Fruit fly (Drosophila melanogaster) whole organism, embryonic: ENCODE measurements around the gene CG4230.

Experiments used
- BEAF-32 ChIP-seq: fragments of 200-800 bp; sonication (Bioruptor generic); optimal IDR thresholded peaks from 3 replicates; lab custom pipeline; 2017; ENCODE audit warnings: missing biosample characterization, missing genetic modification characterization, mild to moderate bottlenecking, moderate library complexity, missing genetic modification reagents
- CG10959 ChIP-seq: fragments of 200-800 bp; sonication (Bioruptor generic); IDR thresholded peaks from 2 replicates; pipeline ENCODE4 v1.3.6; 2022; ENCODE audit warnings: missing biosample characterization, missing genetic modification characterization
- CG12299 ChIP-seq: fragments of 200-800 bp; sonication (Bioruptor generic); optimal IDR thresholded peaks from 2 replicates; lab custom pipeline; 2018; ENCODE audit warnings: missing biosample characterization, mild to moderate bottlenecking, missing genetic modification characterization
- CG12769 ChIP-seq: fragments of 200-800 bp; sonication (Bioruptor generic); optimal IDR thresholded peaks from 2 replicates; lab custom pipeline; 2019; ENCODE audit warnings: missing biosample characterization, mild to moderate bottlenecking, missing genetic modification characterization, moderate library complexity
- CG14667 ChIP-seq: fragments of 200-800 bp; sonication (Bioruptor generic); IDR thresholded peaks from 2 replicates; pipeline ENCODE4 v1.3.6; 2022; ENCODE audit warnings: missing biosample characterization, missing genetic modification characterization
- CG14710 ChIP-seq: fragments of 200-800 bp; sonication (Bioruptor generic); optimal IDR thresholded peaks from 3 replicates; lab custom pipeline; 2019; ENCODE audit warnings: missing biosample characterization, mild to moderate bottlenecking, missing genetic modification characterization, moderate library complexity
- CG14965 ChIP-seq: fragments of 200-800 bp; sonication (Bioruptor generic); optimal IDR thresholded peaks from 2 replicates; lab custom pipeline; 2016; ENCODE audit warnings: missing biosample characterization, missing genetic modification characterization, borderline replicate concordance
- CG15073 ChIP-seq: fragments of 200-800 bp; sonication (Bioruptor generic); optimal IDR thresholded peaks from 2 replicates; lab custom pipeline; 2016; ENCODE audit warnings: missing biosample characterization, missing genetic modification characterization
- CG17359 ChIP-seq: fragments of 200-800 bp; sonication (Bioruptor generic); optimal IDR thresholded peaks from 3 replicates; lab custom pipeline; 2018; ENCODE audit warnings: missing biosample characterization, mild to moderate bottlenecking, missing genetic modification characterization, moderate library complexity
- CG17361 ChIP-seq: fragments of 200-800 bp; sonication (Bioruptor generic); IDR thresholded peaks from 3 replicates; pipeline ENCODE4 v1.3.6; 2022; ENCODE audit warnings: missing biosample characterization, missing genetic modification characterization
- CG2116 ChIP-seq: fragments of 200-800 bp; sonication (Bioruptor generic); optimal IDR thresholded peaks from 3 replicates; lab custom pipeline; 2018; ENCODE audit warnings: missing biosample characterization, mild to moderate bottlenecking, missing genetic modification characterization
- CG2712 ChIP-seq: fragments of 200-800 bp; optimal IDR thresholded peaks from 3 replicates; lab custom pipeline; 2019; ENCODE audit warnings: missing biosample characterization, mild to moderate bottlenecking, missing genetic modification characterization, moderate library complexity
- CG33213 ChIP-seq: fragments of 200-800 bp; sonication (Bioruptor generic); optimal IDR thresholded peaks from 3 replicates; lab custom pipeline; 2016; ENCODE audit warnings: missing biosample characterization, missing genetic modification characterization
- CG33557 ChIP-seq: fragments of 200-800 bp; sonication (Bioruptor generic); optimal IDR thresholded peaks from 2 replicates; lab custom pipeline; 2019; ENCODE audit warnings: missing biosample characterization, mild to moderate bottlenecking, missing genetic modification characterization, moderate library complexity
- CG34224 ChIP-seq: fragments of 200-800 bp; sonication (Bioruptor generic); IDR thresholded peaks from 3 replicates; pipeline ENCODE4 v1.3.6; 2022; ENCODE audit warnings: missing biosample characterization, missing genetic modification characterization; ENCODE audit not compliant: partially characterized antibody
- CG42726 ChIP-seq: fragments of 200-800 bp; sonication (Bioruptor generic); IDR thresholded peaks from 2 replicates; pipeline ENCODE4 v1.3.6; 2022; ENCODE audit warnings: missing biosample characterization, missing genetic modification characterization; ENCODE audit not compliant: partially characterized antibody
- CG4328 ChIP-seq: fragments of 200-800 bp; sonication (Bioruptor generic); optimal IDR thresholded peaks from 3 replicates; lab custom pipeline; 2017; ENCODE audit warnings: missing biosample characterization, missing genetic modification reagents, missing genetic modification characterization
- CG4617 ChIP-seq: fragments of 200-800 bp; sonication (Bioruptor generic); optimal IDR thresholded peaks from 3 replicates; lab custom pipeline; 2016; ENCODE audit warnings: missing biosample characterization, missing genetic modification characterization, borderline replicate concordance
- CG7271 ChIP-seq: fragments of 200-800 bp; sonication (Bioruptor generic); optimal IDR thresholded peaks from 2 replicates; lab custom pipeline; 2018; ENCODE audit warnings: missing biosample characterization, mild to moderate bottlenecking, missing genetic modification characterization, moderate library complexity
- CG8924 ChIP-seq: fragments of 200-800 bp; optimal IDR thresholded peaks from 3 replicates; lab custom pipeline; 2019; ENCODE audit warnings: missing biosample characterization, mild to moderate bottlenecking, missing genetic modification characterization, moderate library complexity
- CG9797 ChIP-seq: fragments of 200-800 bp; sonication (Bioruptor generic); optimal IDR thresholded peaks from 3 replicates; lab custom pipeline; 2018; ENCODE audit warnings: missing biosample characterization, mild to moderate bottlenecking, missing genetic modification characterization
- CTCF ChIP-seq: fragments of 200-800 bp; sonication (Bioruptor generic); optimal IDR thresholded peaks from 2 replicates; lab custom pipeline; 2017; ENCODE audit warnings: missing biosample characterization, mild to moderate bottlenecking, missing genetic modification characterization, moderate library complexity
- Camta ChIP-seq: fragments of 200-800 bp; sonication (Bioruptor generic); optimal IDR thresholded peaks from 2 replicates; lab custom pipeline; 2016; ENCODE audit warnings: missing biosample characterization, missing genetic modification characterization
- Fer3 ChIP-seq: fragments of 200-800 bp; sonication (Bioruptor generic); optimal IDR thresholded peaks from 2 replicates; lab custom pipeline; 2018; ENCODE audit warnings: missing biosample characterization, mild to moderate bottlenecking, missing genetic modification characterization, moderate library complexity
- Lhr ChIP-seq: fragments of 200-800 bp; sonication (Bioruptor generic); optimal IDR thresholded peaks from 3 replicates; lab custom pipeline; 2017; ENCODE audit warnings: mild to moderate bottlenecking, missing biosample characterization, missing genetic modification reagents, missing genetic modification characterization
- Nf-YC ChIP-seq: fragments of 200-800 bp; optimal IDR thresholded peaks from 3 replicates; lab custom pipeline; 2019; ENCODE audit warnings: missing biosample characterization, mild to moderate bottlenecking, missing genetic modification characterization, moderate library complexity
- Opbp ChIP-seq: fragments of 200-800 bp; sonication (Bioruptor generic); IDR thresholded peaks from 3 replicates; pipeline ENCODE4 v1.3.6; 2022; ENCODE audit warnings: missing biosample characterization, missing genetic modification characterization; ENCODE audit not compliant: partially characterized antibody
- Usf ChIP-seq: fragments of 200-800 bp; sonication (Bioruptor generic); optimal IDR thresholded peaks from 2 replicates; lab custom pipeline; 2017; ENCODE audit warnings: missing genotype, missing biosample characterization, missing genetic modification characterization
- Vsx1 ChIP-seq: fragments of 200-800 bp; sonication (Bioruptor generic); optimal IDR thresholded peaks from 2 replicates; lab custom pipeline; 2017; ENCODE audit warnings: missing biosample characterization, mild to moderate bottlenecking, missing genetic modification characterization, missing genetic modification reagents
- ara ChIP-seq: fragments of 200-800 bp; sonication (Bioruptor generic); IDR thresholded peaks from 2 replicates; pipeline ENCODE4 v1.3.6; 2022; ENCODE audit warnings: missing biosample characterization, missing genetic modification characterization
- cad ChIP-seq: fragments of >200 bp; optimal IDR thresholded peaks from 2 replicates; lab custom pipeline; 2017; ENCODE audit warnings: missing biosample characterization, missing genetic modification characterization
- ci ChIP-seq: fragments of 200-800 bp; sonication (Bioruptor generic); IDR thresholded peaks from 3 replicates; pipeline ENCODE4 v1.3.6; 2022; ENCODE audit warnings: missing biosample characterization, missing genetic modification characterization
- fd64A ChIP-seq: fragments of 200-800 bp; sonication (Bioruptor generic); optimal IDR thresholded peaks from 3 replicates; lab custom pipeline; 2018; ENCODE audit warnings: missing biosample characterization, mild to moderate bottlenecking, missing genetic modification characterization
- grau ChIP-seq: fragments of 200-800 bp; optimal IDR thresholded peaks from 3 replicates; lab custom pipeline; 2019; ENCODE audit warnings: missing biosample characterization, mild to moderate bottlenecking, missing genetic modification characterization, moderate library complexity
- hb ChIP-seq: fragments of 200-800 bp; sonication (Bioruptor generic); IDR thresholded peaks from 3 replicates; pipeline ENCODE4 v1.3.6; 2022; ENCODE audit warnings: missing biosample characterization, missing genetic modification characterization; ENCODE audit not compliant: partially characterized antibody
- jigr1 ChIP-seq: fragments of 200-800 bp; sonication (Bioruptor generic); IDR thresholded peaks from 3 replicates; pipeline ENCODE4 v1.3.6; 2022; ENCODE audit warnings: missing biosample characterization, missing genetic modification characterization
- maf-S ChIP-seq: fragments of 200-800 bp; sonication (Bioruptor generic); optimal IDR thresholded peaks from 2 replicates; lab custom pipeline; 2016; ENCODE audit warnings: missing biosample characterization, missing genetic modification characterization
- mld ChIP-seq: fragments of 200-800 bp; sonication (Bioruptor generic); IDR thresholded peaks from 3 replicates; pipeline ENCODE4 v1.3.6; 2022; ENCODE audit warnings: missing biosample characterization, missing genetic modification characterization; ENCODE audit not compliant: partially characterized antibody
- oc ChIP-seq: fragments of 200-800 bp; sonication (Bioruptor generic); optimal IDR thresholded peaks from 2 replicates; lab custom pipeline; 2018; ENCODE audit warnings: missing biosample characterization, mild to moderate bottlenecking, missing genetic modification characterization, moderate library complexity
- peb ChIP-seq: fragments of 200-800 bp; sonication (Bioruptor generic); IDR thresholded peaks from 2 replicates; pipeline ENCODE4 v1.3.6; 2022; ENCODE audit warnings: missing biosample characterization, missing genetic modification characterization
- ranshi ChIP-seq: fragments of 200-800 bp; sonication (Bioruptor generic); IDR thresholded peaks from 2 replicates; pipeline ENCODE4 v1.3.6; 2022; ENCODE audit warnings: missing biosample characterization, missing genetic modification characterization
- rib ChIP-seq: fragments of 200-800 bp; sonication (Bioruptor generic); IDR thresholded peaks from 2 replicates; pipeline ENCODE4 v1.3.6; 2022; ENCODE audit warnings: missing biosample characterization, missing genetic modification characterization
- sens-2 ChIP-seq: fragments of 200-800 bp; sonication (Bioruptor generic); IDR thresholded peaks from 2 replicates; pipeline ENCODE4 v1.3.6; 2022; ENCODE audit warnings: missing biosample characterization, missing genetic modification characterization
- sisA ChIP-seq: fragments of 200-800 bp; sonication (Bioruptor generic); IDR thresholded peaks from 2 replicates; pipeline ENCODE4 v1.3.6; 2022; ENCODE audit warnings: missing biosample characterization, missing genetic modification characterization
- so ChIP-seq: fragments of 200-800 bp; sonication (Bioruptor generic); IDR thresholded peaks from 3 replicates; pipeline ENCODE4 v1.3.6; 2022; ENCODE audit warnings: missing biosample characterization, missing genetic modification characterization
- tgo ChIP-seq: fragments of 200-800 bp; sonication (Bioruptor generic); IDR thresholded peaks from 3 replicates; pipeline ENCODE4 v1.3.6; 2022; ENCODE audit warnings: missing biosample characterization, missing genetic modification characterization
- usp ChIP-seq: fragments of >200 bp; optimal IDR thresholded peaks from 2 replicates; lab custom pipeline; 2017; ENCODE audit warnings: missing biosample characterization, missing genetic modification characterization
- vvl ChIP-seq: fragments of 200-800 bp; sonication (Bioruptor generic); IDR thresholded peaks from 2 replicates; pipeline ENCODE4 v1.3.6; 2022; ENCODE audit warnings: missing biosample characterization, missing genetic modification characterization
- wek ChIP-seq: fragments of 200-800 bp; sonication (Bioruptor generic); optimal IDR thresholded peaks from 3 replicates; lab custom pipeline; 2018; ENCODE audit warnings: missing biosample characterization, mild to moderate bottlenecking, missing genetic modification characterization, moderate library complexity
- zfh1 ChIP-seq: fragments of 200-800 bp; sonication (Bioruptor generic); IDR thresholded peaks from 3 replicates; pipeline ENCODE4 v1.3.6; 2022; ENCODE audit warnings: missing biosample characterization, missing genetic modification characterization

CG4230 gene

DNA sequence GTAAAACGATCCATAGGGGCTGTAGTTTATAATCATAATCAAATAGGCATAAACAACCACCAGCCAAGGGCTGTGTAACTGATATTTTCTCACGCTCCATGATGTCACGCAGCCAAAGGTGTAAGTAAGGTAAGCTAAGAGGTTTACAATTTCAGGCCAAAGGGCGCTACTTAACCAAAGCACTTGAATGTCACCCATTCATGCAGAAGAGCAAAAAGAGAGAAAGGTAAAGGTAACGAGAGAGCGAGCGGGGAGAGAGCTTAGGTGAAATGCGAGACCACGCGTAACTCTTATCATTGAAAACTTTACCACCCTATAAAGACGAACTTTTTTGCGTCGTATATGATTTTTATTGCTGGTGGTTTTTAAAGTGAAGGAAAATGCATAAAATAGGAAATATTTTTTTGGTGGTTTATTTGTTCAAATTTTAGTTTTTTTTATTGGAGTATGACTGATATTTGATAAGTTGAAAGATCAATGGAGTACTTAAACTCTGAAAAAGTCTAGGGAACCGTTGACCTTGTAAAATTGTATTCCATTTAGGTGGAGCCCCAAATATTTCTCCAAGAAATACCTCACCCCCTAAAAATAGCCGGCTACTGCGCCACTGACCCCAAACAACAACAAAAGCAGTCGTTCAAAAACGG is 11.7 kb downstream of the CG4230 start (continued):
- TF ChIP-seq CG7271 (tag; lab: Kevin White, UChicago) (no peak), CG15073 (GFP tag; lab: Kevin White, UChicago) (peak; percentile 74), Camta (GFP tag; lab: Kevin White, UChicago) (peak; percentile 98), BEAF-32 (GFP tag; lab: Kevin White, UChicago) (peak; percentile 11), sens-2 (GFP tag; lab: Robert Waterston, UW) (peak; percentile 66), ci (GFP tag; lab: Robert Waterston, UW) (peak; percentile 93), CG12769 (peak; percentile 79), mld (no peak), Usf (GFP tag; lab: Kevin White, UChicago) (peak; percentile 94), CG2712 (tag; lab: Kevin White, UChicago) (peak; percentile 94), CG33557 (GFP tag; lab: Kevin White, UChicago) (peak; percentile 41), Lhr (GFP tag; lab: Kevin White, UChicago) (peak; percentile 71), CTCF (no peak), CG33213 (GFP tag; lab: Kevin White, UChicago) (peak; percentile 83), sisA (peak; percentile 98), CG14667 (GFP tag; lab: Robert Waterston, UW) (peak; percentile 92), jigr1 (peak; percentile 90), CG17361 (peak; percentile 83), CG14965 (GFP tag; lab: Kevin White, UChicago) (peak; percentile 76), CG9797 (no peak), oc (peak; percentile 56), zfh1 (peak; percentile 87), CG4328 (peak; percentile 85), cad (no peak), CG17359 (tag; lab: Kevin White, UChicago) (peak; percentile 89), grau (tag; lab: Kevin White, UChicago) (peak; percentile 95), Nf-YC (tag; lab: Kevin White, UChicago) (peak; percentile 77), peb (GFP tag; lab: Robert Waterston, UW) (peak; percentile 79), rib (GFP tag; lab: Robert Waterston, UW) (peak; percentile 93), usp (GFP tag; lab: Kevin White, UChicago) (no peak), Vsx1 (GFP tag; lab: Kevin White, UChicago) (peak; percentile 81), CG10959 (peak; percentile 65), ara (GFP tag; lab: Robert Waterston, UW) (peak; percentile 77), Fer3 (tag; lab: Kevin White, UChicago) (peak; percentile 94), so (GFP tag; lab: Robert Waterston, UW) (peak; percentile 96), maf-S (GFP tag; lab: Kevin White, UChicago) (peak; percentile 99), CG8924 (tag; lab: Kevin White, UChicago) (peak; percentile 97), Opbp (GFP tag; lab: Robert Waterston, UW) (no peak), CG34224 (GFP tag; lab: Robert Waterston, UW) (no peak), fd64A (peak; percentile 58), CG42726 (no peak), hb (no peak), wek (GFP tag; lab: Kevin White, UChicago) (no peak), CG2116 (GFP tag; lab: Kevin White, UChicago) (peak; percentile 68), ranshi (GFP tag; lab: Robert Waterston, UW) (peak; percentile 93; the same call in 1 of the 2 replicates), tgo (GFP tag; lab: Robert Waterston, UW) (peak; percentile 95), CG12299 (tag; lab: Kevin White, UChicago) (peak; percentile 82), vvl (peak; percentile 94), CG4617 (GFP tag; lab: Kevin White, UChicago) (peak; percentile 95), CG14710 (tag; lab: Kevin White, UChicago) (peak; percentile 86)
